Worm (Caenorhabditis elegans) whole organism, L2 larva: ENCODE measurements around the gene ctf-18.

ENCODE experiments used
- R02D3.7 ChIP-seq: fragments of 150-350 bp; optimal IDR thresholded peaks from 2 replicates; lab custom pipeline; 2014; ENCODE audit warnings: missing biosample characterization, missing genetic modification characterization
- ZK546.5 ChIP-seq: sonication (generic microtip); optimal IDR thresholded peaks from 2 replicates; lab custom pipeline; 2017; ENCODE audit warnings: missing biosample characterization, missing genetic modification characterization
- aly-2 ChIP-seq: fragments of 150-350 bp; optimal IDR thresholded peaks from 2 replicates; lab custom pipeline; 2014; ENCODE audit warnings: missing biosample characterization, missing genetic modification characterization
- gmeb-1 ChIP-seq: fragments of 150-350 bp; optimal IDR thresholded peaks from 2 replicates; lab custom pipeline; 2014; ENCODE audit warnings: missing biosample characterization, missing genetic modification characterization
- lin-13 ChIP-seq: fragments of 150-350 bp; optimal IDR thresholded peaks from 2 replicates; lab custom pipeline; 2014; ENCODE audit warnings: missing biosample characterization, missing genetic modification reagents, missing genetic modification characterization
- mbf-1 ChIP-seq: sonication (generic microtip); optimal IDR thresholded peaks from 2 replicates; lab custom pipeline; 2017; ENCODE audit warnings: missing biosample characterization, missing genetic modification characterization
- nhr-25 ChIP-seq: fragments of 150-350 bp; sonication (generic microtip); optimal IDR thresholded peaks from 3 replicates; lab custom pipeline; 2014; ENCODE audit warnings: missing biosample characterization, missing genetic modification characterization
- nhr-6 ChIP-seq: fragments of 150-350 bp; optimal IDR thresholded peaks from 2 replicates; lab custom pipeline; 2014; ENCODE audit warnings: missing biosample characterization, missing genetic modification characterization
- skn-1 ChIP-seq: sonication (generic microtip); optimal IDR thresholded peaks from 2 replicates; lab custom pipeline; 2017; ENCODE audit warnings: missing biosample characterization, missing genetic modification characterization
- snpc-4 ChIP-seq: fragments of 150-350 bp; optimal IDR thresholded peaks from 2 replicates; lab custom pipeline; 2014; ENCODE audit warnings: missing biosample characterization, missing genetic modification characterization
- unc-55 ChIP-seq: fragments of 150-350 bp; sonication (generic microtip); optimal IDR thresholded peaks from 3 replicates; lab custom pipeline; 2014; ENCODE audit warnings: missing biosample characterization, missing genetic modification reagents, missing genetic modification characterization
- zag-1 ChIP-seq: fragments of 150-350 bp; optimal IDR thresholded peaks from 2 replicates; lab custom pipeline; 2014; ENCODE audit warnings: missing biosample characterization, missing genetic modification characterization
- ztf-11 ChIP-seq: sonication (generic microtip); optimal IDR thresholded peaks from 2 replicates; lab custom pipeline; 2017; ENCODE audit warnings: missing biosample characterization, missing genetic modification characterization
- ztf-4 ChIP-seq: fragments of 150-350 bp; optimal IDR thresholded peaks from 2 replicates; lab custom pipeline; 2014; ENCODE audit warnings: missing biosample characterization, missing genetic modification characterization

- no peak for TF ChIP-seq ztf-4 (tag; lab: Kevin White, UChicago)
- TF ChIP-seq ZK546.5 (tag; lab: Kevin White, UChicago), result no peak
- TF ChIP-seq R02D3.7 (tag; lab: Kevin White, UChicago), result no peak
- TF ChIP-seq mbf-1 (tag; lab: Kevin White, UChicago), result no peak
- no peak for TF ChIP-seq zag-1 (tag; lab: Kevin White, UChicago)
- TF ChIP-seq lin-13, result no peak
- no peak for TF ChIP-seq ztf-11 (tag; lab: Kevin White, UChicago)
- no peak for TF ChIP-seq skn-1
- no peak for TF ChIP-seq aly-2 (tag; lab: Kevin White, UChicago)
- TF ChIP-seq nhr-25 (tag; lab: Kevin White, UChicago), result no peak
- TF ChIP-seq snpc-4 (tag; lab: Kevin White, UChicago), result no peak
- no peak for TF ChIP-seq gmeb-1 (tag; lab: Kevin White, UChicago)
- no peak for TF ChIP-seq unc-55 (GFP tag; lab: Kevin White, UChicago)
- TF ChIP-seq nhr-6, result no peak
These were observed 20.4 kb upstream of the ctf-18 start, which contains the start of gene T14G10.8 for ce11 chrIV:10146885-10147284.
